Worm (Caenorhabditis elegans) whole organism, L3 larva: ENCODE measurements around the gene aqp-5.

Experiments used
- R02D3.7 ChIP-seq: fragments of 150-350 bp; optimal IDR thresholded peaks from 2 replicates; lab custom pipeline; 2014; ENCODE audit warnings: missing biosample characterization, missing genetic modification characterization
- ZK546.5 ChIP-seq: sonication (generic microtip); optimal IDR thresholded peaks from 2 replicates; lab custom pipeline; 2017; ENCODE audit warnings: missing biosample characterization, missing genetic modification characterization
- aly-2 ChIP-seq: fragments of 150-350 bp; optimal IDR thresholded peaks from 2 replicates; lab custom pipeline; 2014; ENCODE audit warnings: missing biosample characterization, missing genetic modification characterization
- ama-1 ChIP-seq: fragments of 150-350 bp; optimal IDR thresholded peaks from 2 replicates; lab custom pipeline; 2018
- ceh-16 ChIP-seq: sonication (generic microtip); optimal IDR thresholded peaks from 2 replicates; lab custom pipeline; 2017; ENCODE audit warnings: missing biosample characterization, missing genetic modification characterization
- ceh-82 ChIP-seq: fragments of 150-350 bp; optimal IDR thresholded peaks from 2 replicates; lab custom pipeline; 2014; ENCODE audit warnings: missing biosample characterization, missing genetic modification characterization
- ceh-9 ChIP-seq: sonication (generic microtip); optimal IDR thresholded peaks from 2 replicates; lab custom pipeline; 2018; ENCODE audit warnings: missing biosample characterization, missing genetic modification characterization
- daf-12 ChIP-seq: fragments of 150-350 bp; optimal IDR thresholded peaks from 2 replicates; lab custom pipeline; 2014; ENCODE audit warnings: missing biosample characterization, missing genetic modification reagents, missing genetic modification characterization
- egl-27 ChIP-seq: sonication (generic microtip); optimal IDR thresholded peaks from 4 replicates; lab custom pipeline; 2017; ENCODE audit warnings: missing biosample characterization, missing genetic modification reagents, missing genetic modification characterization
- egl-5 ChIP-seq: fragments of 150-350 bp; optimal IDR thresholded peaks from 2 replicates; lab custom pipeline; 2017; ENCODE audit warnings: missing biosample characterization, missing genetic modification reagents, missing genetic modification characterization, inconsistent platforms
- elt-1 ChIP-seq: fragments of 150-350 bp; optimal IDR thresholded peaks from 2 replicates; lab custom pipeline; 2014; ENCODE audit warnings: missing biosample characterization, missing genetic modification characterization
- elt-2 ChIP-seq: sonication (generic microtip); optimal IDR thresholded peaks from 2 replicates; lab custom pipeline; 2016; ENCODE audit warnings: missing genetic modification reagents, mild to moderate bottlenecking, missing genetic modification characterization, missing compliant biosample characterization
- elt-3 ChIP-seq, 3 experiments: fragments of 150-350 bp in 1 of 3; sonication (generic microtip) in 2 of 3; optimal IDR thresholded peaks; 2 replicates in 2 of 3; 4 replicates in 1 of 3; lab custom pipeline; 2014 to 2017; ENCODE audit warnings: missing biosample characterization in 3 of 3, missing genetic modification characterization in 3 of 3
- eor-1 ChIP-seq, 2 experiments: fragments of 150-350 bp; optimal IDR thresholded peaks; 2 replicates each; lab custom pipeline; 2014 to 2018; ENCODE audit warnings: missing biosample characterization in 2 of 2, missing genetic modification characterization in 2 of 2
- fkh-10 ChIP-seq: sonication (generic microtip); optimal IDR thresholded peaks from 2 replicates; lab custom pipeline; 2017; ENCODE audit warnings: missing biosample characterization, missing genetic modification reagents, missing genetic modification characterization
- fkh-2 ChIP-seq: fragments of 150-350 bp; optimal IDR thresholded peaks from 2 replicates; lab custom pipeline; 2014; ENCODE audit warnings: missing biosample characterization, missing genetic modification reagents, missing genetic modification characterization
- jun-1 ChIP-seq: fragments of 150-350 bp; optimal IDR thresholded peaks from 2 replicates; lab custom pipeline; 2014; ENCODE audit warnings: missing biosample characterization, missing genetic modification reagents, missing genetic modification characterization
- lin-39 ChIP-seq: fragments of 150-350 bp; optimal IDR thresholded peaks from 2 replicates; lab custom pipeline; 2018; ENCODE audit warnings: missing biosample characterization, missing genetic modification reagents, missing genetic modification characterization
- lsy-12 ChIP-seq: sonication (generic microtip); optimal IDR thresholded peaks from 2 replicates; lab custom pipeline; 2016; ENCODE audit warnings: mild to moderate bottlenecking, missing genetic modification characterization, missing compliant biosample characterization
- nfya-1 ChIP-seq: sonication (generic microtip); optimal IDR thresholded peaks from 2 replicates; lab custom pipeline; 2017; ENCODE audit warnings: missing genetic modification characterization, mild to moderate bottlenecking, missing compliant biosample characterization, antibody characterized with exemption, moderate library complexity; ENCODE audit not compliant: insufficient read depth
- nhr-11 ChIP-seq: fragments of 150-350 bp; optimal IDR thresholded peaks from 2 replicates; lab custom pipeline; 2014; ENCODE audit warnings: missing biosample characterization, missing genetic modification characterization
- nhr-12 ChIP-seq: fragments of 150-350 bp; optimal IDR thresholded peaks from 2 replicates; lab custom pipeline; 2014; ENCODE audit warnings: missing biosample characterization, missing genetic modification characterization
- nhr-237 ChIP-seq: fragments of 150-350 bp; optimal IDR thresholded peaks from 2 replicates; lab custom pipeline; 2014; ENCODE audit warnings: missing biosample characterization, missing genetic modification characterization
- nhr-25 ChIP-seq: sonication (generic microtip); optimal IDR thresholded peaks from 2 replicates; lab custom pipeline; 2017; ENCODE audit warnings: missing biosample characterization, missing genetic modification characterization
- nhr-28 ChIP-seq: fragments of 150-350 bp; optimal IDR thresholded peaks from 2 replicates; lab custom pipeline; 2014; ENCODE audit warnings: missing biosample characterization, missing genetic modification characterization
- nhr-67 ChIP-seq: fragments of 150-350 bp; optimal IDR thresholded peaks from 2 replicates; lab custom pipeline; 2014; ENCODE audit warnings: missing biosample characterization, missing genetic modification characterization
- nhr-76 ChIP-seq: fragments of 150-350 bp; sonication (generic microtip); optimal IDR thresholded peaks from 5 replicates; lab custom pipeline; 2014; ENCODE audit warnings: missing biosample characterization, missing genetic modification characterization
- pha-4 ChIP-seq: fragments of 150-350 bp; optimal IDR thresholded peaks from 2 replicates; lab custom pipeline; 2014; ENCODE audit warnings: missing biosample characterization, missing genetic modification reagents, missing genetic modification characterization
- pqm-1 ChIP-seq: fragments of 150-350 bp; optimal IDR thresholded peaks from 2 replicates; lab custom pipeline; 2017; ENCODE audit warnings: missing biosample characterization, missing genetic modification characterization, inconsistent platforms
- sea-2 ChIP-seq: fragments of 150-350 bp; sonication (generic microtip); optimal IDR thresholded peaks from 4 replicates; lab custom pipeline; 2014; ENCODE audit warnings: missing biosample characterization, missing genetic modification reagents, missing genetic modification characterization
- skn-1 ChIP-seq: fragments of 150-350 bp; optimal IDR thresholded peaks from 2 replicates; lab custom pipeline; 2014; ENCODE audit warnings: missing biosample characterization, missing genetic modification characterization
- unc-39 ChIP-seq: sonication (generic microtip); optimal IDR thresholded peaks from 4 replicates; lab custom pipeline; 2017; ENCODE audit warnings: missing biosample characterization, missing genetic modification characterization
- ztf-4 ChIP-seq: fragments of 150-350 bp; optimal IDR thresholded peaks from 2 replicates; lab custom pipeline; 2014; ENCODE audit warnings: missing biosample characterization, missing genetic modification characterization

aqp-5 gene

ce11 chrV:10466607-10467092, 24.9 kb upstream of the aqp-5 start (continued):
- TF ChIP-seq ztf-4 (peak; percentile 84), lin-39 (tag; lab: Kevin White, UChicago) (peak; percentile 94), daf-12 (tag; lab: Kevin White, UChicago) (peak; percentile 22), fkh-2 (tag; lab: Kevin White, UChicago) (no peak), fkh-10 (GFP tag; lab: Kevin White, UChicago) (peak; percentile 89), egl-5 (tag; lab: Kevin White, UChicago) (peak; percentile 85), ceh-16 (tag; lab: Kevin White, UChicago) (peak; percentile 28), nhr-12 (tag; lab: Kevin White, UChicago) (no peak), nhr-11 (tag; lab: Kevin White, UChicago) (peak; percentile 92), lsy-12 (tag; lab: Kevin White, UChicago) (peak; percentile 91), R02D3.7 (tag; lab: Kevin White, UChicago) (peak; percentile 78), elt-3 (tag; optimal IDR thresholded peaks at IDR 0.05; lab: Kevin White, UChicago) (peak in 2 of 3 experiments; percentile 80 to 91), egl-27 (peak; percentile 84), elt-1 (tag; lab: Kevin White, UChicago) (peak; percentile 50)

- TF ChIP-seq nfya-1 (tag; lab: Kevin White, UChicago) (peak; percentile 20), sea-2 (GFP tag; lab: Kevin White, UChicago) (no peak), jun-1 (tag; lab: Kevin White, UChicago) (no peak)
Observed at ce11 chrV:10467104-10467503, 24.4 kb upstream of the aqp-5 start.

- TF ChIP-seq ztf-4: no peak
- no peak for TF ChIP-seq ceh-82 (tag; lab: Kevin White, UChicago)
- no peak for TF ChIP-seq nhr-237 (tag; lab: Kevin White, UChicago)
- TF ChIP-seq egl-5 (tag; lab: Kevin White, UChicago): no peak
- no peak for TF ChIP-seq nhr-67 (tag; lab: Kevin White, UChicago)
- TF ChIP-seq elt-3 (tag; optimal IDR thresholded peaks at IDR 0.05; lab: Kevin White, UChicago): no peak
- TF ChIP-seq ceh-9 (tag; lab: Kevin White, UChicago): no peak
- no peak for TF ChIP-seq skn-1 (tag; lab: Kevin White, UChicago)
- no peak for TF ChIP-seq nhr-25 (tag; lab: Kevin White, UChicago)
- TF ChIP-seq ama-1: no peak
- TF ChIP-seq nhr-28 (tag; lab: Kevin White, UChicago): no peak
- no peak for TF ChIP-seq nhr-76 (tag; lab: Kevin White, UChicago)
- TF ChIP-seq eor-1 (tag; optimal IDR thresholded peaks at IDR 0.05; lab: Kevin White, UChicago): no peak
Observed at ce11 chrV:10467659-10468058, 23.9 kb upstream of the aqp-5 start.

- peak; percentile 83 for TF ChIP-seq elt-2 (tag; lab: Kevin White, UChicago)
- peak; percentile 84 for TF ChIP-seq ama-1
- no peak for TF ChIP-seq egl-5 (tag; lab: Kevin White, UChicago)
- peak; percentile 31 for TF ChIP-seq nfya-1 (tag; lab: Kevin White, UChicago)
- TF ChIP-seq pqm-1 (tag; lab: Kevin White, UChicago): peak; percentile 61
- no peak for TF ChIP-seq nhr-76 (tag; lab: Kevin White, UChicago)
- peak; percentile 70 for TF ChIP-seq pha-4 (tag; lab: Kevin White, UChicago)
Observed at ce11 chrV:10468190-10468589, 23.4 kb upstream of the aqp-5 start, which contains the start of gene egl-9. TSS of gene egl-9 (plus strand) at chrV:10468517.

ce11 chrV:10468709-10469108, 22.8 kb upstream of the aqp-5 start:
- peak; percentile 61 for TF ChIP-seq ama-1
- TF ChIP-seq nhr-76 (tag; lab: Kevin White, UChicago): no peak
- TF ChIP-seq, all 47 proteins: peak for 1

DNA sequence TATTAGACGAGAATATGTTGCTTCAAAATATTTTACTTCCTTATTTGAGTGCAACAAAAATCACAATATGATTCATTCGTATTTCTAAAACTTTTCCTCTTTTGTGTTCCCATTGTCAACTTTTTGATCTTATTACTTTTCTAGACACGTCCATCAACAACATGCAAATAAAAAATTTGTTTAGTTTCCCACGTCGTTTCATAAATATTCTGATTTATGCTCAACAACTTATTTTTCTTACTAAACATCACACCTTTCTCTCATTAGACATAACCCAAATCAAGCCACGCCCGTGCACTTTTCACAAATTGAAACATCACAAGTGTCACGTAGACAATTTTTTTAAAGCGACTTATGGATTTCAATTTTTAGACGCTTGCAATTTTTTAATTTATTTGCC, 21.7 kb upstream of the aqp-5 start:
- TF ChIP-seq ZK546.5 (tag; lab: Kevin White, UChicago) (no peak), nhr-12 (tag; lab: Kevin White, UChicago) (no peak), unc-39 (tag; lab: Kevin White, UChicago) (no peak), ztf-4 (no peak), ceh-9 (tag; lab: Kevin White, UChicago) (no peak), aly-2 (no peak), elt-2 (tag; lab: Kevin White, UChicago) (no peak)
